Fruit fly (Drosophila melanogaster): ENCODE data around the gene AlaRS-m.

DNA sequence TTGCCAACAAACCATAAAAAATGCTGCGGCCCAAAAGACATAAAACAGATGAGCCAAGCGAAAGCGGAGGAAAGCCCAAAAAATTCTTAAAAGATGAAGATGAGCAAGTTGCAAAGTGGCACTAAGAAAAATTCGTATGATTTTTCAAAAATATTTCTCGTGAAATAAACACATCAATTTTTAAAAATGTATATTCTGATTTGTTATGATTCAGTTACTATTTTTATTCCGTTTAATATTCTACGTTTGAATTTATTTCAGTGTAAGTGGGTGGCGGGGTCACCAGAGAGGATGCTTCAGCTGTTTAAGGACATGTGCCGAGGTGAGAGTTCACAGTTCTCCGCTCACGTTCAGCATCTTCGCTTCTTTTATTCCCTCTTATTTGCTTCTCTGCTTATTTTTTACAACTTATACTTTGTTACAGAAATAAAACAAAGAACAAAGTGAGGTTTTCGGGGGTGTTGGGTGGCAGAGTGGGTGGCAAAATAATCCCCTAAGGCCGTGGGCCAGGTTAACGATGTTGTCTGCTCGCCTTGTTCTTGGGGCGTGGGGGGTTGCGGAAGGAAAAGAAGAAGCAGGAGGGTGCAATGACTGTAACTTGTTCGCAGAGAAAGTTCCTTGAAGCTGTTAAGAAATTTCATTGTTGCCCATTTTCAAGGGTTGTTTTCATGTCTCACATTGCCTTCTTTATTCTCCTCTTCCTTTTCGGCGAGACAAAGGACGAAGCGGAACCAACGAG is 36.5 kb downstream of the AlaRS-m start:
- TF ChIP-seq EcR (GFP tag; optimal IDR thresholded peaks at IDR 0.05) (no peak), CG4496 (GFP tag; IDR thresholded peaks at IDR 0.05) (peak; percentile 40; the same call in 1 of the 3 replicates), fd96Ca (GFP tag; IDR thresholded peaks at IDR 0.05) (no peak), CG10348 (GFP tag; IDR thresholded peaks at IDR 0.05) (no peak), CG17806 (tag; optimal IDR thresholded peaks at IDR 0.05) (peak; percentile 28), gl (tag; optimal IDR thresholded peaks at IDR 0.05) (no peak), D1 (tag; optimal IDR thresholded peaks at IDR 0.05) (no peak), Pif1A (GFP tag; optimal IDR thresholded peaks at IDR 0.05) (peak; percentile 30)

All from whole organism, pupa.